Worm (Caenorhabditis elegans) whole organism, late embryonic: ENCODE data around the gene lmp-2.

Experiments used
- C08G9.2 ChIP-seq: sonication (generic microtip); optimal IDR thresholded peaks from 2 replicates; lab custom pipeline; 2016; ENCODE audit warnings: mild to moderate bottlenecking, missing genetic modification characterization, moderate library complexity, missing compliant biosample characterization
- C38D4.7 ChIP-seq: fragments of 200-800 bp; sonication (Bioruptor generic); optimal IDR thresholded peaks from 2 replicates; lab custom pipeline; 2018; ENCODE audit warnings: mild to moderate bottlenecking, missing genetic modification characterization, moderate library complexity, missing compliant biosample characterization
- F13H6.1 ChIP-seq: sonication (generic microtip); optimal IDR thresholded peaks from 2 replicates; lab custom pipeline; 2016; ENCODE audit warnings: missing genetic modification characterization, missing compliant biosample characterization
- K09A11.1 ChIP-seq: sonication (generic microtip); optimal IDR thresholded peaks from 2 replicates; lab custom pipeline; 2017; ENCODE audit warnings: antibody characterized with exemption, mild to moderate bottlenecking, missing genetic modification characterization, missing compliant biosample characterization; ENCODE audit not compliant: insufficient read depth
- T23F11.4 ChIP-seq: fragments of 200-800 bp; sonication (Bioruptor generic); optimal IDR thresholded peaks from 2 replicates; lab custom pipeline; 2018; ENCODE audit warnings: mild to moderate bottlenecking, missing genetic modification characterization, missing compliant biosample characterization
- Y22D7AL.16 ChIP-seq: sonication (generic microtip); optimal IDR thresholded peaks from 2 replicates; lab custom pipeline; 2016; ENCODE audit warnings: missing genetic modification characterization, missing compliant biosample characterization
- ama-1 ChIP-seq: fragments of 150-350 bp; optimal IDR thresholded peaks from 2 replicates; lab custom pipeline; 2014
- ceh-18 ChIP-seq: sonication (generic microtip); optimal IDR thresholded peaks from 2 replicates; lab custom pipeline; 2016; ENCODE audit warnings: missing genetic modification characterization, missing compliant biosample characterization
- ceh-2 ChIP-seq: sonication (generic microtip); optimal IDR thresholded peaks from 2 replicates; lab custom pipeline; 2016; ENCODE audit warnings: missing genotype, missing genetic modification characterization, missing compliant biosample characterization
- ceh-22 ChIP-seq: sonication (generic microtip); optimal IDR thresholded peaks from 2 replicates; lab custom pipeline; 2017; ENCODE audit warnings: missing biosample characterization, missing genetic modification characterization
- ceh-24 ChIP-seq: sonication (generic microtip); optimal IDR thresholded peaks from 2 replicates; lab custom pipeline; 2016; ENCODE audit warnings: mild to moderate bottlenecking, missing genetic modification characterization, missing compliant biosample characterization
- ceh-30 ChIP-seq: fragments of 150-350 bp; optimal IDR thresholded peaks from 2 replicates; lab custom pipeline; 2014; ENCODE audit warnings: missing biosample characterization, missing genetic modification characterization
- ceh-48 ChIP-seq: sonication (generic microtip); optimal IDR thresholded peaks from 2 replicates; lab custom pipeline; 2016; ENCODE audit warnings: missing genetic modification characterization, inconsistent platforms, missing compliant biosample characterization
- ceh-6 ChIP-seq: fragments of 200-800 bp; sonication (Bioruptor generic); optimal IDR thresholded peaks from 2 replicates; lab custom pipeline; 2018; ENCODE audit warnings: mild to moderate bottlenecking, missing genetic modification characterization, missing compliant biosample characterization
- ceh-9 ChIP-seq: sonication (generic microtip); optimal IDR thresholded peaks from 2 replicates; lab custom pipeline; 2016; ENCODE audit warnings: mild to moderate bottlenecking, missing genetic modification characterization, inconsistent platforms, missing compliant biosample characterization
- elt-2 ChIP-seq: sonication (generic microtip); optimal IDR thresholded peaks from 2 replicates; lab custom pipeline; 2016; ENCODE audit warnings: missing genetic modification reagents, missing genetic modification characterization, missing compliant biosample characterization
- ets-4 ChIP-seq: sonication (generic microtip); optimal IDR thresholded peaks from 2 replicates; lab custom pipeline; 2016; ENCODE audit warnings: missing genetic modification characterization, missing compliant biosample characterization
- eyg-1 ChIP-seq: sonication (generic microtip); optimal IDR thresholded peaks from 2 replicates; lab custom pipeline; 2016; ENCODE audit warnings: missing genotype, missing genetic modification characterization, missing compliant biosample characterization
- fax-1 ChIP-seq: sonication (generic microtip); optimal IDR thresholded peaks from 2 replicates; lab custom pipeline; 2016; ENCODE audit warnings: missing genotype, missing genetic modification characterization, missing compliant biosample characterization
- fkh-10 ChIP-seq: fragments of 150-350 bp; optimal IDR thresholded peaks from 2 replicates; lab custom pipeline; 2014; ENCODE audit warnings: missing biosample characterization, missing genetic modification reagents, missing genetic modification characterization
- fkh-6 ChIP-seq: sonication (generic microtip); optimal IDR thresholded peaks from 2 replicates; lab custom pipeline; 2016; ENCODE audit warnings: missing genetic modification characterization, missing compliant biosample characterization
- gmeb-2 ChIP-seq: sonication (generic microtip); optimal IDR thresholded peaks from 2 replicates; lab custom pipeline; 2016; ENCODE audit warnings: missing genetic modification characterization, inconsistent platforms, missing compliant biosample characterization
- hlh-13 ChIP-seq: fragments of 200-800 bp; sonication (Bioruptor generic); optimal IDR thresholded peaks from 2 replicates; lab custom pipeline; 2018; ENCODE audit warnings: mild to moderate bottlenecking, missing genetic modification characterization, missing compliant biosample characterization
- hlh-30 ChIP-seq: sonication (generic microtip); optimal IDR thresholded peaks from 2 replicates; lab custom pipeline; 2017; ENCODE audit warnings: antibody characterized with exemption, missing genetic modification characterization, missing compliant biosample characterization; ENCODE audit not compliant: insufficient read depth
- hlh-8 ChIP-seq: sonication (generic microtip); optimal IDR thresholded peaks from 2 replicates; lab custom pipeline; 2016; ENCODE audit warnings: missing genotype, missing genetic modification characterization, missing compliant biosample characterization
- lim-6 ChIP-seq: sonication (generic microtip); optimal IDR thresholded peaks from 2 replicates; lab custom pipeline; 2016; ENCODE audit warnings: missing genetic modification characterization, missing compliant biosample characterization
- madf-2 ChIP-seq: sonication (generic microtip); optimal IDR thresholded peaks from 2 replicates; lab custom pipeline; 2017; ENCODE audit warnings: missing genetic modification characterization, missing compliant biosample characterization
- mec-3 ChIP-seq: sonication (generic microtip); optimal IDR thresholded peaks from 2 replicates; lab custom pipeline; 2016; ENCODE audit warnings: borderline replicate concordance, missing genetic modification characterization, missing compliant biosample characterization
- nfya-1 ChIP-seq: sonication (generic microtip); optimal IDR thresholded peaks from 2 replicates; lab custom pipeline; 2017; ENCODE audit warnings: missing genetic modification characterization, mild to moderate bottlenecking, missing compliant biosample characterization, antibody characterized with exemption, moderate library complexity
- nhr-11 ChIP-seq: fragments of 150-350 bp; optimal IDR thresholded peaks from 2 replicates; lab custom pipeline; 2014; ENCODE audit warnings: missing biosample characterization, missing genetic modification characterization
- pag-3 ChIP-seq: sonication (generic microtip); optimal IDR thresholded peaks from 2 replicates; lab custom pipeline; 2016; ENCODE audit warnings: missing compliant biosample characterization, missing genetic modification characterization, borderline replicate concordance
- pax-1 ChIP-seq: fragments of 150-350 bp; optimal IDR thresholded peaks from 2 replicates; lab custom pipeline; 2014; ENCODE audit warnings: missing biosample characterization, missing genetic modification characterization
- pha-2 ChIP-seq: sonication (generic microtip); optimal IDR thresholded peaks from 2 replicates; lab custom pipeline; 2017; ENCODE audit warnings: mild to moderate bottlenecking, missing genetic modification characterization, missing compliant biosample characterization
- pqm-1 ChIP-seq: sonication (generic microtip); optimal IDR thresholded peaks from 2 replicates; lab custom pipeline; 2016; ENCODE audit warnings: missing genetic modification characterization, missing compliant biosample characterization
- pros-1 ChIP-seq: fragments of 150-350 bp; optimal IDR thresholded peaks from 2 replicates; lab custom pipeline; 2014; ENCODE audit warnings: missing biosample characterization, missing genetic modification reagents, missing genetic modification characterization
- ref-2 ChIP-seq: sonication (generic microtip); optimal IDR thresholded peaks from 2 replicates; lab custom pipeline; 2016; ENCODE audit warnings: missing genetic modification characterization, missing compliant biosample characterization
- rnt-1 ChIP-seq: sonication (generic microtip); optimal IDR thresholded peaks from 2 replicates; lab custom pipeline; 2016; ENCODE audit warnings: missing genetic modification characterization, missing compliant biosample characterization
- sox-2 ChIP-seq: fragments of 200-800 bp; sonication (Bioruptor generic); IDR thresholded peaks from 2 replicates; pipeline ENCODE4 v1.3.6; 2022; ENCODE audit warnings: missing genetic modification reagents, missing genetic modification characterization, missing compliant biosample characterization
- tbx-2 ChIP-seq: sonication (generic microtip); optimal IDR thresholded peaks from 2 replicates; lab custom pipeline; 2016; ENCODE audit warnings: missing genetic modification characterization, missing compliant biosample characterization
- ttx-3 ChIP-seq: sonication (generic microtip); optimal IDR thresholded peaks from 2 replicates; lab custom pipeline; 2016; ENCODE audit warnings: missing genetic modification reagents, missing genetic modification characterization, missing compliant biosample characterization
- unc-42 ChIP-seq: sonication (generic microtip); optimal IDR thresholded peaks from 2 replicates; lab custom pipeline; 2016; ENCODE audit warnings: missing genotype, missing genetic modification characterization, missing compliant biosample characterization
- unc-86 ChIP-seq: sonication (generic microtip); optimal IDR thresholded peaks from 2 replicates; lab custom pipeline; 2016; ENCODE audit warnings: missing genetic modification characterization, missing compliant biosample characterization
- zip-5 ChIP-seq: sonication (generic microtip); optimal IDR thresholded peaks from 2 replicates; lab custom pipeline; 2016; ENCODE audit warnings: missing genetic modification characterization, missing compliant biosample characterization

Gene lmp-2

DNA sequence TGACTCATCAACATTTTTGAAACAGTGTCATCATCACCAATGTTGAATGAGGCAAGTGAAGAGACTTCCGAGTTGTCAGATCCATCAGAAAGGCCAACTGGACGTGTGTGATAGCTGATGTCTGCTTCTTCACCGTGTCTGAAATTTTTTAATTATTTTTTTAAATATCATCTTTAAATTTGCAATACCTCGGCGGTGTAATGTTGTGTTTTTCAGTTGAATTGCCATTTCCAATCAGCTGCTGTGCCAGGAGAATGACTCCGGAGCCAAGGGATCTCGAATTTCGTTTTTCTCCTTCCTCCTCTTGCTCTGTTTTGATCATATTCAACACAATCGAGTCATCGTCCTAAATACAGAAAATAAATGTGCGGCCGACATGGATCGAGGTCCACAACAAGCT lies 40.4 kb upstream of the lmp-2 start:
- TF ChIP-seq ref-2, result no peak
- no peak for TF ChIP-seq mec-3 (tag; lab: Kevin White, UChicago)
- no peak for TF ChIP-seq unc-42
- no peak for TF ChIP-seq K09A11.1
- TF ChIP-seq elt-2 (tag; lab: Kevin White, UChicago), result no peak
- no peak for TF ChIP-seq pax-1
- TF ChIP-seq fax-1 (tag; lab: Kevin White, UChicago), result no peak
- TF ChIP-seq Y22D7AL.16, result no peak
- TF ChIP-seq pqm-1, result no peak
- no peak for TF ChIP-seq C08G9.2 (tag; lab: Kevin White, UChicago)
- TF ChIP-seq fkh-6, result no peak

DNA sequence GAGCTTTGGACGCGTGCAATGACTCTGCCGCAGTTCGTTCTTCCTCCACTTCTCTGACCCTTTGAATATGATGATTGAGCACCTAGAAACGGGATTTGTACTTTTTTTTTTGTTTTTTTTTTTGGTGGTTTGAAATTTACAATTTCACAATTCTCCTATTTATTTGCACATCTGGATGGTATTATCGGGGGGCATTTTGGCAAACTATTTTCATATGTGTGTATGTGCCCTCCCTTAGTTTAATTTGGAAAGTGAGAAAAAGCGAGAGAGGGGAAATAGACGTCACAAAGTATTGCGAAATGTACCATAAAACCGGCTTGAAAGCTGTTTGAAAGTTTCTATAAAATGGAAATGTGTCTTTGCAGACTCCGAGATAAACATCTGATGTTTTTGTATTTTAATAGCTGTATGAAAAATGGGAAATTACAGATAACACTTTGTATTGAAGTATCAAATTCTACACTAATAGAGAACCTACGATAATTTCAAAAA lies 39.0 kb upstream of the lmp-2 start:
- peak; percentile 35 for TF ChIP-seq hlh-8 (tag; lab: Kevin White, UChicago)
- TF ChIP-seq ets-4 (tag; lab: Kevin White, UChicago), result no peak
- TF ChIP-seq ceh-24 (tag; lab: Kevin White, UChicago), result no peak
- no peak for TF ChIP-seq unc-86 (tag; lab: Kevin White, UChicago)
- TF ChIP-seq ceh-9 (tag; lab: Kevin White, UChicago), result no peak

DNA sequence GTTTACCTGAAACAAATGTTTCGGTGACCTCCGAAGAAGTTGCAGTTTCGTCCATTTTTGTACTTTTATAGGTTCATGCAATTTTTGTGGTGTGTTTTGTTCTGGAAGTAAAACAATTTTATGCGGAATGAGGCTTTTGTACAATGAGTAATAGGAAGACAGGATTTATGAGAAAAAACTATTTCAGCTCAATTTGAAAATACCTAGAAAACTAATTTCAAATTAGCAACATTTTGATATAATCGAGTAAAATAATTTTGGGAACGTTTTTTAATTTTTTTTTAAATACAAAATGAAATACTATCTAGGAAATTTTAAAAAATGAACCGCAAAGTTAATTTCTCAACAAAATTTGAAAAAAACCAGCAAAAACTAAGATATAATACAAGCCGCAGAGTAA lies 37.4 kb upstream of the lmp-2 start, which contains the start of gene rei-2:
rei-2 (minus strand) TSS at position 101 of the 400 bp plus-strand sequence.
- no peak for TF ChIP-seq ref-2
- no peak for TF ChIP-seq fax-1 (tag; lab: Kevin White, UChicago)
- no peak for TF ChIP-seq hlh-30 (tag; lab: Kevin White, UChicago)
- no peak for TF ChIP-seq ceh-24 (tag; lab: Kevin White, UChicago)
- TF ChIP-seq, all 69 proteins: peak for 0

DNA sequence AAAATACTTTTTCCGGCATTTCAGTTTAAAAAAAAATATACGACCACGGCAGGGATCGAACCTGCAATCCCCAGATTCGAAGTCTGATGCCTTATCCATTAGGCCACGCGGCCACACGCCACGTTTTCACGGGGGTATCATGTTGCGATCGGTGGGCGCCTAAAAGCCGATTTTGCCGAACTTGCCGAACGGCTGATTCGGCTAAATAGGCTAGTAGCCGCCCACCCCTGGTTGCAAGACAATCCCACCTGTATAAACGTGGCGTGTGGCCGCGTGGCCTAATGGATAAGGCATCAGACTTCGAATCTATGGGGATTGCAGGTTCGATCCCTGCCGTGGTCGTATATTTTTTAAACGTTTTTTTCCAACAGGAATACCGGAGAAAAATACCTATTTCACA lies 36.3 kb upstream of the lmp-2 start:
- TF ChIP-seq pros-1 (tag; lab: Kevin White, UChicago) (no peak), F13H6.1 (tag; lab: Kevin White, UChicago) (no peak)

DNA sequence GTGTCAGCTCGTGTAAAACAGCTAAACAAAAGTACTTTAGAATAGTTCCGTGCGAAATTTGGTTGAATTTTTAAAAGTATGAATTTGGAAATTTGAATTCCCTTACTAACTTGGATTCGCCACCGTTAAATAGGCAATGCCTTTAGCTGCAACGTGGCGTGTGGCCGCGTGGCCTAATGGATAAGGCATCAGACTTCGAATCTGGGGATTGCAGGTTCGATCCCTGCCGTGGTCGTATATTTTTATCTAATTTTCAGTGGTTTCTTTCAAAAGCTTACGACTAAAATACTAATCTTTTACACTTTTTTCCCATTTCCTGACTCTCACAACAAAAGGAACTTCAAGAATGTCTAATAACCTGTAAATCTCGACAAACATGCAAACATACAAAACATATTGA lies 35.7 kb upstream of the lmp-2 start:
- no peak for TF ChIP-seq madf-2 (tag; lab: Kevin White, UChicago)
- no peak for TF ChIP-seq ttx-3 (tag; lab: Kevin White, UChicago)
- no peak for TF ChIP-seq lim-6 (tag; lab: Kevin White, UChicago)
- TF ChIP-seq ceh-6 (GFP tag; lab: Kevin White, UChicago), result no peak
- no peak for TF ChIP-seq ceh-22 (tag; lab: Kevin White, UChicago)
- no peak for TF ChIP-seq eyg-1 (tag; lab: Kevin White, UChicago)
- TF ChIP-seq C38D4.7 (GFP tag; lab: Kevin White, UChicago), result no peak
- TF ChIP-seq gmeb-2 (tag; lab: Kevin White, UChicago), result no peak
- no peak for TF ChIP-seq nhr-11
- no peak for TF ChIP-seq tbx-2 (tag; lab: Kevin White, UChicago)
- no peak for TF ChIP-seq ceh-48 (tag; lab: Kevin White, UChicago)
- TF ChIP-seq unc-42, result no peak
- TF ChIP-seq pag-3 (tag; lab: Kevin White, UChicago), result no peak

DNA sequence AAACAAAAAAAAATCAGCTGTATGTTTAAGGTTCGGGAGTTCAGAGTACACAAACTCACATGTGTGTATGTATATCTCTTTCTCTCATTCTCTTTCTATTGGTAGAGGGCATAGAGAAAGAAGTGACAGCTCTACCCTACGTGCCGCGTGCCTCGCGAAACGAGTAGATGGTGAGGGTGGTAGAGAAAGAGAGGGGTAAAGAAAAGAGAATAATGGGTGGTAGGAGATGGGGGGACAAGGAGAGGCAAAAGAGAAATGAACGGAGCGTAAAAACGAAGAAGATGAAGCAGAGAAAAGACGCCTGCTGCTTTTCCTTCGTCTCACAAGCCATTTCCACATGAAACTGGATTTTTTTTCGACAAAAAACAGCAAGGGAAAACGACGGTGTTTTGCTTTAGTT lies 32.3 kb upstream of the lmp-2 start:
- TF ChIP-seq pag-3 (tag; lab: Kevin White, UChicago) (no peak), mec-3 (tag; lab: Kevin White, UChicago) (no peak), C08G9.2 (tag; lab: Kevin White, UChicago) (peak; percentile 49), fkh-6 (peak; percentile 1), fax-1 (tag; lab: Kevin White, UChicago) (peak; percentile 43), pros-1 (tag; lab: Kevin White, UChicago) (peak; percentile 79), ceh-48 (tag; lab: Kevin White, UChicago) (no peak), pha-2 (tag; lab: Kevin White, UChicago) (no peak), sox-2 (GFP tag; lab: Robert Waterston, UW) (peak; percentile 70), T23F11.4 (GFP tag; lab: Kevin White, UChicago) (no peak), ceh-30 (tag; lab: Kevin White, UChicago) (peak; percentile 59), hlh-8 (tag; lab: Kevin White, UChicago) (peak; percentile 86), ama-1 (lab: Kevin White, UChicago) (no peak), rnt-1 (tag; lab: Kevin White, UChicago) (peak; percentile 70), ceh-18 (tag; lab: Kevin White, UChicago) (peak; percentile 99), ceh-2 (peak; percentile 80), fkh-10 (GFP tag; lab: Kevin White, UChicago) (no peak), zip-5 (tag; lab: Kevin White, UChicago) (no peak), hlh-13 (no peak), nfya-1 (peak; percentile 95), ttx-3 (tag; lab: Kevin White, UChicago) (no peak), madf-2 (tag; lab: Kevin White, UChicago) (peak; percentile 63)
